Worm (Caenorhabditis elegans): Measurements from ENCODE around the gene elpc-3.
"Not testable (repeated sequence)": the region's sequence is repeated elsewhere in the genome, so short reads cannot be mapped to it uniquely, and the experiment has no call there.

The elpc-3 gene

DNA sequence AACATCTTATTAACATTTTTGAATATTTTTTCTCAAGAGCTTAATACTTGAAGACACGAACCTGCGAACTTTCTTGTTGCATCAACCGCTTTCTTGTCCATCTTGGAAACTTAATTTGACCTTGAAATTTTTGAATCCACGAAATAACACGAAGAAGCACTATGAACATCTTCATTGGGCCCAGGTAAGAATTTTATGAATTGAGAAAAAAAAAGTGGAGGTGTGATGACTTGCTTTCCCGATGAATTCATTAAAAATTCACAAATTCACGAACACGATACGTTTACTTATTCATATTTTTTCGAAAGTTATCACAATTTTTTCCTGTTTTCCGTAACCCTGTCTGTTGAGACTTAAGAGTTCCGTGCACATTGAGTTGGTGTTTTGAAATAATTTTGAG, 50.5 kb downstream of the elpc-3 start, which contains the start of gene C27A7.6:
C27A7.6 (minus strand) TSS at position 101 of the 400 bp plus-strand sequence.
- not testable (repeated sequence) for TF ChIP-seq nfya-1 (tag; optimal IDR thresholded peaks at IDR 0.05; ENCODE audit: borderline replicate concordance, insufficient read depth); D2030.7 (GFP tag; IDR thresholded peaks at IDR 0.05); nhr-90 (tag; optimal IDR thresholded peaks at IDR 0.05)

All from whole organism, young adult.